Fruit fly (Drosophila melanogaster) S2 (cell line): ENCODE data around the gene Hs3st-B.

Source experiments
- CG8478 ChIP-seq: fragments of >200 bp; optimal IDR thresholded peaks from 2 replicates; lab custom pipeline; 2018
- CTCF ChIP-seq, 2 experiments: fragments of >200 bp; optimal IDR thresholded peaks; 2 replicates each; lab custom pipeline; 2018

DNA sequence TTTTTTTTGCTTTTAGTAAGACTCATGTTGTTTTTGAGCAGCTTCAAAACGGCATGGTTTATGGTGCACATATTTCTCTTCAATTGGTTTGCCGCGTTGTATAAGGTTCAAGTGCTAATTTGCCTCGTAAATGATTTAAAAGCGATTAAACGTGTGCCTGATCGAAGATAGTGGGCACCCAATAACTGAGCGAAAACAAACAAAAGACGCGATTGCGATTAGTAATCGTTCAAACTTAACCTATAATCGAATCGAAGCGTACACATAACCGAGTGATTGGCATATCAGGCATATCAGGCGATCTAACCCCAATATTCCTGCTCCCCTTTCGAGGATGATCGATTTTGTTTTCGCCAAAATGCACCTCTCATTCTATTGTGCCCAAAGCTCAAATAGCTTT, 45.6 kb downstream of the Hs3st-B start:
- no peak for TF ChIP-seq CG8478 (lab: Kevin White, UChicago)
- no peak for TF ChIP-seq CTCF (optimal IDR thresholded peaks at IDR 0.05; lab: Kevin White, UChicago)
